Worm (Caenorhabditis elegans) whole organism, L4 larva: Measurements from ENCODE around the gene C54F6.5.
A peak's percentile ranks its signal among the peaks of the same experiment; 100 is the strongest.

Source experiments
- F49E8.2 ChIP-seq: sonication (generic microtip); optimal IDR thresholded peaks from 2 replicates; lab custom pipeline; 2016; ENCODE audit warnings: missing compliant biosample characterization, mild to moderate bottlenecking, missing genetic modification characterization, borderline replicate concordance
- T20F7.1 ChIP-seq: fragments of 200-800 bp; sonication (Bioruptor generic); optimal IDR thresholded peaks from 2 replicates; lab custom pipeline; 2018; ENCODE audit warnings: mild to moderate bottlenecking, missing genetic modification characterization, missing compliant biosample characterization
- aha-1 ChIP-seq: fragments of 150-350 bp; peaks from one replicate; lab custom pipeline; 2014; ENCODE audit warnings: missing biosample characterization, missing genetic modification characterization
- ama-1 ChIP-seq: fragments of 150-350 bp; optimal IDR thresholded peaks from 2 replicates; lab custom pipeline; 2014; ENCODE audit warnings: inconsistent platforms, mixed read lengths
- arid-1 ChIP-seq: fragments of 200-800 bp; sonication (Bioruptor generic); conservative IDR thresholded peaks from 2 replicates; pipeline ENCODE4 v1.3.6; 2022; ENCODE audit warnings: missing genetic modification reagents, missing genetic modification characterization, missing compliant biosample characterization
- attf-4 ChIP-seq: sonication (generic microtip); optimal IDR thresholded peaks from 3 replicates; lab custom pipeline; 2017; ENCODE audit warnings: missing biosample characterization, missing genetic modification characterization
- ceh-20 ChIP-seq: fragments of 200-800 bp; sonication (Bioruptor generic); IDR thresholded peaks from 2 replicates; pipeline ENCODE4 v1.3.6; 2022; ENCODE audit warnings: missing genetic modification reagents, missing genetic modification characterization, missing compliant biosample characterization
- ceh-32 ChIP-seq: sonication (generic microtip); optimal IDR thresholded peaks from 2 replicates; lab custom pipeline; 2016; ENCODE audit warnings: mild to moderate bottlenecking, missing genetic modification characterization, missing compliant biosample characterization; ENCODE audit not compliant: poor library complexity
- cey-2 ChIP-seq: sonication (generic microtip); optimal IDR thresholded peaks from 3 replicates; lab custom pipeline; 2017; ENCODE audit warnings: missing genetic modification characterization, mild to moderate bottlenecking, missing compliant biosample characterization, antibody characterized with exemption, borderline replicate concordance; ENCODE audit not compliant: insufficient read depth
- daf-12 ChIP-seq: fragments of 150-350 bp; optimal IDR thresholded peaks from 2 replicates; lab custom pipeline; 2014; ENCODE audit warnings: missing biosample characterization, missing genetic modification reagents, missing genetic modification characterization
- daf-16 ChIP-seq, 3 experiments: sonication (generic microtip); optimal IDR thresholded peaks; 2 replicates each; lab custom pipeline; 2016 to 2017; ENCODE audit warnings: missing genetic modification characterization in 3 of 3, missing genetic modification reagents in 3 of 3, mild to moderate bottlenecking in 2 of 3, missing compliant biosample characterization in 2 of 3, missing biosample characterization in 1 of 3, moderate library complexity in 1 of 3
- dmd-6 ChIP-seq: fragments of 200-800 bp; sonication (Bioruptor generic); IDR thresholded peaks from 2 replicates; pipeline ENCODE4 v1.3.6; 2022; ENCODE audit warnings: missing genetic modification reagents, missing genetic modification characterization, missing compliant biosample characterization
- dpl-1 ChIP-seq: fragments of 150-350 bp; optimal IDR thresholded peaks from 2 replicates; lab custom pipeline; 2014; ENCODE audit warnings: missing biosample characterization, missing genetic modification reagents, missing genetic modification characterization
- egl-43 ChIP-seq: fragments of 200-800 bp; sonication (Bioruptor generic); IDR thresholded peaks from 2 replicates; pipeline ENCODE4 v1.3.6; 2022; ENCODE audit warnings: missing genetic modification reagents, missing genetic modification characterization, missing compliant biosample characterization
- lin-1 ChIP-seq: fragments of 200-800 bp; sonication (Bioruptor generic); IDR thresholded peaks from 2 replicates; pipeline ENCODE4 v1.3.6; 2022; ENCODE audit warnings: missing genetic modification reagents, missing genetic modification characterization, missing compliant biosample characterization
- lin-29 ChIP-seq: fragments of 200-800 bp; sonication (Bioruptor generic); IDR thresholded peaks from 2 replicates; pipeline ENCODE4 v1.3.6; 2022; ENCODE audit warnings: missing genetic modification reagents, missing genetic modification characterization, missing compliant biosample characterization
- mdl-1 ChIP-seq, 2 experiments: fragments of 150-350 bp in 1 of 2; sonication (generic microtip) in 1 of 2; optimal IDR thresholded peaks; 2 replicates each; lab custom pipeline; 2014 to 2017; ENCODE audit warnings: missing biosample characterization in 2 of 2, missing genetic modification characterization in 2 of 2
- nhr-111 ChIP-seq: fragments of 200-800 bp; sonication (Bioruptor generic); optimal IDR thresholded peaks from 2 replicates; lab custom pipeline; 2018; ENCODE audit warnings: mild to moderate bottlenecking, missing genetic modification characterization, missing compliant biosample characterization
- pha-4 ChIP-seq, 2 experiments: fragments of 150-350 bp in 1 of 2; fragments of 200-800 bp in 1 of 2; sonication (Bioruptor generic) in 1 of 2; IDR thresholded peaks in 1 of 2; optimal IDR thresholded peaks in 1 of 2; 2 replicates each; pipeline versions ENCODE4 v1.3.6 to Lab custom; 2014 to 2022; ENCODE audit warnings: missing genetic modification characterization in 2 of 2, missing genetic modification reagents in 2 of 2, missing biosample characterization in 1 of 2, missing compliant biosample characterization in 1 of 2
- pqm-1 ChIP-seq: sonication (generic microtip); optimal IDR thresholded peaks from 2 replicates; lab custom pipeline; 2017; ENCODE audit warnings: missing biosample characterization, missing genetic modification characterization
- skn-1 ChIP-seq: fragments of 150-350 bp; optimal IDR thresholded peaks from 2 replicates; lab custom pipeline; 2014; ENCODE audit warnings: missing biosample characterization, missing genetic modification characterization
- snpc-4 ChIP-seq: fragments of 150-350 bp; optimal IDR thresholded peaks from 2 replicates; lab custom pipeline; 2014; ENCODE audit warnings: missing biosample characterization, missing genetic modification characterization
- spr-1 ChIP-seq: sonication (generic microtip); optimal IDR thresholded peaks from 2 replicates; lab custom pipeline; 2016; ENCODE audit warnings: mild to moderate bottlenecking, missing genetic modification characterization, missing compliant biosample characterization
- tra-1 ChIP-seq: fragments of 200-800 bp; sonication (Bioruptor generic); IDR thresholded peaks from 2 replicates; pipeline ENCODE4 v1.3.6; 2022; ENCODE audit warnings: missing genetic modification reagents, missing genetic modification characterization, missing compliant biosample characterization
- unc-130 ChIP-seq: sonication (generic microtip); optimal IDR thresholded peaks from 2 replicates; lab custom pipeline; 2016; ENCODE audit warnings: missing genetic modification reagents, missing genetic modification characterization, missing compliant biosample characterization
- unc-62 ChIP-seq, 3 experiments: fragments of 150-350 bp in 1 of 3; sonication (generic microtip); optimal IDR thresholded peaks in 2 of 3; peaks in 1 of 3; 1 replicate in 1 of 3; 2 replicates in 2 of 3; lab custom pipeline; 2014 to 2017; ENCODE audit warnings: missing biosample characterization in 3 of 3, missing genetic modification characterization in 3 of 3, missing genetic modification reagents in 3 of 3, missing genotype in 1 of 3
- zag-1 ChIP-seq: fragments of 150-350 bp; optimal IDR thresholded peaks from 2 replicates; lab custom pipeline; 2014; ENCODE audit warnings: missing biosample characterization, missing genetic modification characterization
- zfp-2 ChIP-seq: sonication (generic microtip); optimal IDR thresholded peaks from 2 replicates; lab custom pipeline; 2016; ENCODE audit warnings: mild to moderate bottlenecking, missing genetic modification characterization, missing compliant biosample characterization
- zip-11 ChIP-seq: fragments of 200-800 bp; sonication (Bioruptor generic); IDR thresholded peaks from 2 replicates; pipeline ENCODE4 v1.3.6; 2022; ENCODE audit warnings: missing genetic modification characterization, missing compliant biosample characterization
- ztf-11 ChIP-seq: fragments of 150-350 bp; optimal IDR thresholded peaks from 2 replicates; lab custom pipeline; 2014; ENCODE audit warnings: missing biosample characterization, missing genetic modification characterization

C54F6.5 gene

ce11 chrV:7555875-7556274 lies 27.0 kb downstream of the C54F6.5 start:
- TF ChIP-seq unc-62 (GFP tag; optimal IDR thresholded peaks at IDR 0.05 in 1 of 2; lab: Kevin White, UChicago) (peak in 1 of 2 experiments; percentile 34), unc-62 (tag; optimal IDR thresholded peaks at IDR 0.05; lab: Kevin White, UChicago) (no peak), lin-29 (GFP tag; lab: Robert Waterston, UW) (no peak), ceh-32 (no peak)
- TF ChIP-seq, all 104 proteins: peak for 1

DNA sequence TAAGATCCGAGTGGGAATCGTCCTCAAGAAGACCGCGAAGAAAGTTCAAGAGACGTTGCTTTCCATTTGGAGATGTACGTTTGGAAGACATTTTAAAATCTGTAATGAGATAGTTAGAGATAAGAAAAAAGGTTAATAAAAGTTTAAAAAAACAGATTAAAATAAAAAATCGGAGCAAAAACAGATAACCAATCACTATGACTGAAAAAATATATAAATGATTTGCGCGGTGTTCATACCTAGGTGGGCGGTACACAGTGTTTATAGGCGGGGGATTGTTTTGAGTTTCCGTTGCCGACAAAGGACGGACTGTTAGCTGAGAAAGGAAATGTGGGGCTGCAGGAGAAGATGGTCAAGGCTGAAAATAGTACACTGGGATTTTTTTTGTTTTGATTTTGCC lies 29.8 kb downstream of the C54F6.5 start, which contains the start of gene ets-7:
TSS of gene ets-7 (minus strand) at position 101 of the 400 bp plus-strand sequence.
- no peak for TF ChIP-seq pqm-1 (tag; lab: Kevin White, UChicago)
- no peak for TF ChIP-seq egl-43 (GFP tag; lab: Robert Waterston, UW)
- no peak for TF ChIP-seq pha-4 (GFP tag; IDR thresholded peaks at IDR 0.05; lab: Robert Waterston, UW)
- TF ChIP-seq pha-4 (tag; optimal IDR thresholded peaks at IDR 0.05; lab: Kevin White, UChicago): no peak
- no peak for TF ChIP-seq tra-1 (GFP tag; lab: Robert Waterston, UW)
- no peak for TF ChIP-seq cey-2
- TF ChIP-seq zip-11: no peak
- TF ChIP-seq T20F7.1 (GFP tag; lab: Kevin White, UChicago): no peak
- no peak for TF ChIP-seq F49E8.2 (tag; lab: Kevin White, UChicago)
- no peak for TF ChIP-seq zfp-2 (tag; lab: Kevin White, UChicago)
- no peak for TF ChIP-seq ceh-32
- no peak for TF ChIP-seq snpc-4 (tag; lab: Kevin White, UChicago)
- no peak for TF ChIP-seq skn-1 (tag; lab: Kevin White, UChicago)
- TF ChIP-seq ztf-11 (tag; lab: Kevin White, UChicago): no peak
- no peak for TF ChIP-seq daf-16 (GFP tag; optimal IDR thresholded peaks at IDR 0.05; lab: Kevin White, UChicago)
- TF ChIP-seq daf-16 (tag; optimal IDR thresholded peaks at IDR 0.05; lab: Kevin White, UChicago): no peak
- TF ChIP-seq, all 104 proteins: peak for 0

DNA sequence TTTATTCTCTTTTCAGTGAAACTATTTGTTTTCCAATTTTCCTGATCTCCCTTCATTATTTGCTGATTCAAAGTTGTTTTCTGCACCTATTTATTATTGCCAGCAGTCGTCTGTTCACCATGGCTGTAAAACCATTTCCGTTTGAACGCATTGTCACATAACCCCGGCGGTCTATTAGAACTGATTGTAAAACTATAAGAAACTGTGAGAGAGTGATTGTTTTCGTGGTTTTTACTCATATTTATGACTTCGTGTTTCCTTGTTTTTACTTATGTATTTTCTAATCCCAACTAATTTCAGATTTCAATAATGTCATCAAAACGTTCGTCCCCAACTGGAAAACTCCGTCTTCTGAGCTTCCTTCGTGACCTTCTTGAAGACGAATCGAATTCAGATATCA lies 34.0 kb downstream of the C54F6.5 start, which contains the start of gene F19F10.1:
TSS of gene F19F10.1 (plus strand) at position 301 of the 400 bp plus-strand sequence.
- TF ChIP-seq daf-12 (tag; lab: Kevin White, UChicago) (no peak), arid-1 (no peak)

ce11 chrV:7570290-7570689 lies 41.4 kb downstream of the C54F6.5 start, which contains the start of gene clec-212:
TSS of gene clec-212 (minus strand) at chrV:7570390.
- TF ChIP-seq ama-1 (lab: Kevin White, UChicago): no peak
- no peak for TF ChIP-seq dpl-1
- no peak for TF ChIP-seq tra-1 (GFP tag; lab: Robert Waterston, UW)
- no peak for TF ChIP-seq aha-1 (tag; lab: Kevin White, UChicago)
- no peak for TF ChIP-seq dmd-6 (GFP tag; lab: Robert Waterston, UW)
- no peak for TF ChIP-seq lin-1 (GFP tag; lab: Robert Waterston, UW)
- TF ChIP-seq ceh-20 (GFP tag; lab: Robert Waterston, UW): no peak
- TF ChIP-seq mdl-1 (tag; optimal IDR thresholded peaks at IDR 0.05; lab: Kevin White, UChicago): no peak
- TF ChIP-seq snpc-4 (tag; lab: Kevin White, UChicago): no peak
- no peak for TF ChIP-seq unc-130 (GFP tag; lab: Kevin White, UChicago)
- no peak for TF ChIP-seq attf-4
- TF ChIP-seq spr-1: no peak
- no peak for TF ChIP-seq unc-62 (GFP tag; optimal IDR thresholded peaks at IDR 0.05 in 1 of 2; lab: Kevin White, UChicago)
- TF ChIP-seq unc-62 (tag; optimal IDR thresholded peaks at IDR 0.05; lab: Kevin White, UChicago): no peak

DNA sequence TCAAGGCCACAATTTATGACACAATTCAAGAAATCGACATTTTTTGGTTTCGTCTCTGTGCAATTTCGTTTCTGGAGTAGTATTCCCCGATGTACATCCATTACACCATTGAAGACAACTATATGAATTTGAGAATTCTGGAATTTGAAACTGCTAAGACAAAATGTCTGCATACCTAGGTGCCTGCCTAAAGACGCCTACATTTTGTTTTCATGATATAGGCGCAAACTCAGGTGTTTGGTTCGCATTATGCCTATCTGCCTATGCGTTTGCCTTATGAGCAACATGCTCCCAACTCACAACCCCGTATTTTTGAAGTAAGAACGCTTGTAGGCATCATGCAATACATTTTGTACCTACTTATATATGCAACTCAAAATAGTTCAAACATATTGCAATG lies 42.0 kb downstream of the C54F6.5 start, which contains the start of gene F19F10.14:
TSS of gene F19F10.14 (minus strand) at position 101 of the 400 bp plus-strand sequence.
- TF ChIP-seq nhr-111: no peak
- no peak for TF ChIP-seq zip-11
- TF ChIP-seq zag-1 (tag; lab: Kevin White, UChicago): no peak
